Worm (Caenorhabditis elegans): ENCODE measurements around the gene pha-1.

pha-1 gene

DNA sequence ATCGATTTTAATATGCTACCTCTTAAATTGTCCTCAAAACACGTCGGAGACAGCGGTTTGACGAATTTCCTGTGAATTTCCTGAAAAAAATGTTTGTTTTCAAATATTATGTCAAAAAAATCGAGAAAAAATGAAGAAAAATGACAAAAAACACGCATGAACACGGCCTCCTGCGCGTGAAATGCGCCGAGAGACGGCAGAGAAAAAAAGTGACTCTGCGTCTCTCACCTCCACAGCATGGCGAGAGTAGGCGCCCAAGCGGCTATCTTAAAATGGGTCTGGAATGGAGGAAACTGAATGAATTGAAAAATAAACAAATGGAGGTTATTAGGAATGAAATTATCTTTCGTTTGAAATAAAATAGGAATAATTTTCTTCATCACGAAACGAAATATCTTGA lies 20.8 kb upstream of the pha-1 start:
- peak; percentile 66 for TF ChIP-seq lin-15B (tag; optimal IDR thresholded peaks at IDR 0.05)
- TF ChIP-seq nhr-67 (tag; optimal IDR thresholded peaks at IDR 0.05), result no peak
- TF ChIP-seq nhr-77 (tag; optimal IDR thresholded peaks at IDR 0.05), result peak; percentile 57
- no peak for TF ChIP-seq sea-2 (GFP tag; optimal IDR thresholded peaks at IDR 0.05)
- peak; percentile 51 for TF ChIP-seq nfya-1 (tag; optimal IDR thresholded peaks at IDR 0.05; ENCODE audit: insufficient read depth)
- TF ChIP-seq R02D3.7 (tag; optimal IDR thresholded peaks at IDR 0.05), result peak; percentile 40
- TF ChIP-seq ceh-16 (tag; optimal IDR thresholded peaks at IDR 0.05), result no peak
- TF ChIP-seq snpc-4 (tag; optimal IDR thresholded peaks at IDR 0.05), result peak; percentile 56
- TF ChIP-seq nhr-43 (tag; optimal IDR thresholded peaks at IDR 0.05; ENCODE audit: poor library complexity, severe bottlenecking), result peak; percentile 69
- TF ChIP-seq pha-4 (tag; optimal IDR thresholded peaks at IDR 0.05), result peak; percentile 45
- TF ChIP-seq egl-27 (tag; optimal IDR thresholded peaks at IDR 0.05), result no peak
- no peak for TF ChIP-seq elt-1 (tag; optimal IDR thresholded peaks at IDR 0.05)
- TF ChIP-seq tbx-2 (tag; optimal IDR thresholded peaks at IDR 0.05), result no peak
- TF ChIP-seq fkh-2 (tag; optimal IDR thresholded peaks at IDR 0.05), result no peak
- peak; percentile 67 for TF ChIP-seq hmg-11 (tag; optimal IDR thresholded peaks at IDR 0.05)
- no peak for TF ChIP-seq ceh-9 (tag; optimal IDR thresholded peaks at IDR 0.05)
- TF ChIP-seq lin-39 (tag; optimal IDR thresholded peaks at IDR 0.05), result peak; percentile 18
- TF ChIP-seq ceh-28 (tag; optimal IDR thresholded peaks at IDR 0.05), result peak; percentile 25
- no peak for TF ChIP-seq mml-1 (tag; optimal IDR thresholded peaks at IDR 0.05)
- peak; percentile 37 for TF ChIP-seq jun-1 (tag; optimal IDR thresholded peaks at IDR 0.05)
- no peak for TF ChIP-seq zag-1 (tag; optimal IDR thresholded peaks at IDR 0.05)
- peak; percentile 25 for TF ChIP-seq nhr-25 (tag; optimal IDR thresholded peaks at IDR 0.05)
- peak; percentile 64 for TF ChIP-seq nhr-23 (tag; optimal IDR thresholded peaks at IDR 0.05)
- peak; percentile 38 for TF ChIP-seq elt-2 (tag; optimal IDR thresholded peaks at IDR 0.05)
- TF ChIP-seq ceh-82 (tag; optimal IDR thresholded peaks at IDR 0.05), result peak; percentile 21
- peak; percentile 26 for TF ChIP-seq lsy-12 (tag; optimal IDR thresholded peaks at IDR 0.05)

DNA sequence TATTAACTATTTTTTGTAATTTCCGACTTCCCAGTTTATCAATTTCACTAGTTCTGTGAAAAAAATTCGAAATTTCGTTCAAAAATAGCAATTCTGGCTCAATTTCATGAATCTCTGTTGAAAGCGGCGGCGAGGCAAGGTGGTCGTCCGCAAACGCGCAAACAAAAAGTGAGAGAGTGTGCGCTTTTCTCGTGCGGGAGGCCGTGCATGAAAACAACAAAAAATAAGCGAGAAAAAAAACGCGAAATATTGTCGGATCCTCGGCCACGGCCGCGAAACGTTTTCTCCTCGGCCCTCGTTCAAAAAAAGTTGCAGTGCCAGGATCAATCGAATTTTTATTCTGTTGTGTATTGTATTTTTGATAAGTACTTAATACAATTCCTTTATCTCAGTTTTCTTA lies 18.9 kb upstream of the pha-1 start:
- TF ChIP-seq nhr-11 (tag; optimal IDR thresholded peaks at IDR 0.05) (no peak), nhr-25 (tag; optimal IDR thresholded peaks at IDR 0.05) (no peak), ztf-4 (tag; optimal IDR thresholded peaks at IDR 0.05) (no peak), egl-27 (tag; optimal IDR thresholded peaks at IDR 0.05) (no peak), egl-5 (tag; optimal IDR thresholded peaks at IDR 0.05) (no peak), jun-1 (tag; optimal IDR thresholded peaks at IDR 0.05) (no peak), elt-1 (tag; optimal IDR thresholded peaks at IDR 0.05) (no peak), ceh-28 (tag; optimal IDR thresholded peaks at IDR 0.05) (no peak), mml-1 (tag; optimal IDR thresholded peaks at IDR 0.05) (no peak), elt-2 (tag; optimal IDR thresholded peaks at IDR 0.05) (peak; percentile 24), ceh-16 (tag; optimal IDR thresholded peaks at IDR 0.05) (no peak), hmg-11 (tag; optimal IDR thresholded peaks at IDR 0.05) (peak; percentile 10), ama-1 (optimal IDR thresholded peaks at IDR 0.05) (no peak), nfya-1 (tag; optimal IDR thresholded peaks at IDR 0.05; ENCODE audit: insufficient read depth) (peak; percentile 17), daf-12 (tag; optimal IDR thresholded peaks at IDR 0.05) (no peak), skn-1 (tag; optimal IDR thresholded peaks at IDR 0.05) (no peak), sea-2 (GFP tag; optimal IDR thresholded peaks at IDR 0.05) (no peak), fkh-10 (GFP tag; optimal IDR thresholded peaks at IDR 0.05) (no peak), ZK546.5 (tag; optimal IDR thresholded peaks at IDR 0.05) (no peak), lin-15B (tag; optimal IDR thresholded peaks at IDR 0.05) (peak; percentile 66), nhr-43 (tag; optimal IDR thresholded peaks at IDR 0.05; ENCODE audit: poor library complexity, severe bottlenecking) (peak; percentile 53), elt-3 (tag; optimal IDR thresholded peaks at IDR 0.05) (no peak), zag-1 (tag; optimal IDR thresholded peaks at IDR 0.05) (no peak), nhr-77 (tag; optimal IDR thresholded peaks at IDR 0.05) (no peak), nhr-28 (tag; optimal IDR thresholded peaks at IDR 0.05) (no peak), pha-4 (tag; optimal IDR thresholded peaks at IDR 0.05) (peak; percentile 13), snpc-4 (tag; optimal IDR thresholded peaks at IDR 0.05) (no peak), mdl-1 (tag; optimal IDR thresholded peaks at IDR 0.05) (no peak), ceh-9 (tag; optimal IDR thresholded peaks at IDR 0.05) (no peak), lsy-12 (tag; optimal IDR thresholded peaks at IDR 0.05) (no peak), unc-62 (GFP tag; optimal IDR thresholded peaks at IDR 0.05) (no peak), nhr-67 (tag; optimal IDR thresholded peaks at IDR 0.05) (no peak), aly-2 (tag; optimal IDR thresholded peaks at IDR 0.05) (no peak), nhr-76 (tag; optimal IDR thresholded peaks at IDR 0.05) (no peak), unc-39 (tag; optimal IDR thresholded peaks at IDR 0.05) (no peak), R02D3.7 (tag; optimal IDR thresholded peaks at IDR 0.05) (no peak), lin-39 (tag; optimal IDR thresholded peaks at IDR 0.05) (no peak), eor-1 (tag; optimal IDR thresholded peaks at IDR 0.05) (no peak), nhr-12 (tag; optimal IDR thresholded peaks at IDR 0.05) (no peak)
